Fruit fly (Drosophila melanogaster): ENCODE data around the gene Wnt4.

Gene Wnt4

DNA sequence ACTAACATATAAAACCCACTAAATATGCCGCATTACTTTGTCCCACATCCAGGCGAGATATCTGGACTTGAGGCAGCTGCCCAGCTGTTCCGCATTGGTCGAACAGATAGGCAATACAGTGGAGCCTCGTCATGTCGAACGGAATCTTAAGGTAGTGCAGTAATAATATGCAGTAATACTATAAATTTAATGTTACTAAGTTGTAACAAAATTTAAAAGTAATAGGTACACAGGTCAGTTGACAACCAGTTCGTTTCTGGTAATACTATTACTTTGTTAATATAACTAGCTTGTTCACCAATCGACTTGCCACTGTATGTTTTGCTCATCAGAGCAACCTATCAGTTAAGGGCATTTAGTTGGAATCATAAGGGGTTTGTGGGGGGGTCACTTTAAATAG, 18.0 kb upstream of the Wnt4 start:
- TF ChIP-seq CG17801 (GFP tag; optimal IDR thresholded peaks at IDR 0.05; ENCODE audit: partially characterized antibody) = no peak

DNA sequence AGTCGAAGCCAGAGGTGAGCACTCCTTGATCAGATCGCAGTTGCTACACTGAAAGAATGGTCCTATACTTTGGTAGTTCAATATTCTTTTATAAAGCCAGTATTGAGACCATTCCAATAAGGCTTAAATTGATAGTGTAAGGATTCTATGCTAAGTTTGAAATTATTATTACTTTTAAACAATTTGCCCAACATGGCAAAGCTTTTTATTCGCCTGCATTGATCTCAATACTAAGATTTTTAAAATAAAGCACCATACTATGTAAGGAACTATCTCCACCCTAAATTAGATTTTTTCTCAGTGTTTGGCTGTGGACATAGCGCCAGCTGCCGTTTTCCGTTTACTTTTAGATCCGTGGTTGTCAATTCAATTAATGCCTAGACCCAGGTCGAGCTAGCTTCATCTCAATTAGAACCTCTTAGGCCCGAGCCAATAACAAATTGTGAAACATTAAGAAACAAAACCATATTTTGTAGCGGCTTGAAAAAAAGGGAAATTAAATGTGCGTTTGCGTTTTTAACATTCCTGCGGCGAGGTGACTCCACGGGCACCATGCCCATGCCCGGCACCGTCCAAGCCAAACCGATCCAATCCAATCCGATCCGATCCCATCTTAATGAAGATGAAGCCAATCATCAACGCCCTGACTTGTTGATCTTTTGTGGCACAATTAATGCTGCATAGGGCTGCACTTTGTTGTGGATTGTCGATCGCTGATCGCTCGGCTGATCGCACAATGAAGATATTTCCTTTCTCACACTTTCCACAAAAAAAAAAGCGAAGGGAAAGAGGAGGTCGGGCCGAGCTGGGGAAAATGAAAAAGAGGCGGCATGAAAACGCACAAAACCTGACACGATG, 16.7 kb upstream of the Wnt4 start:
- no peak for TF ChIP-seq CG17801 (GFP tag; optimal IDR thresholded peaks at IDR 0.05; ENCODE audit: partially characterized antibody)

DNA sequence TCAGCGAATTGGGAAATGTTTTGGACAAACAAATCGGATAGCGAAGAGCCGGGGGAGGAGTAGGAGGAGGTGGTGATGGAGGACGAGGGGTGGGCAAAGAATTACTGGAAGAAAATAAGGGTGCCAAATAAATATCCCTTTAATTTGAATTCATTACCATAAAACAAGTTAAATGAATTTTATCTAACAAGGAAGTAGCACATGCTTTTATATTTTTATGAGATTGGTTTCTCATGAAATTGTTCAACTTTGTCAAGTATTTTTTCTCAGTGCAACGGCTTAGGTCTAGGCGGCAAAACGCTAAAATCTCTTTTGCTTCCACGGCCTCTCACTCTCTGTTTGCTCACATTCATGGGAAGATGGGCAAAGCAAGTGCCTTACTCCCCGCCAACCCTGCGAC, 15.0 kb upstream of the Wnt4 start:
- TF ChIP-seq CG17801 (GFP tag; optimal IDR thresholded peaks at IDR 0.05; ENCODE audit: partially characterized antibody) = no peak

DNA sequence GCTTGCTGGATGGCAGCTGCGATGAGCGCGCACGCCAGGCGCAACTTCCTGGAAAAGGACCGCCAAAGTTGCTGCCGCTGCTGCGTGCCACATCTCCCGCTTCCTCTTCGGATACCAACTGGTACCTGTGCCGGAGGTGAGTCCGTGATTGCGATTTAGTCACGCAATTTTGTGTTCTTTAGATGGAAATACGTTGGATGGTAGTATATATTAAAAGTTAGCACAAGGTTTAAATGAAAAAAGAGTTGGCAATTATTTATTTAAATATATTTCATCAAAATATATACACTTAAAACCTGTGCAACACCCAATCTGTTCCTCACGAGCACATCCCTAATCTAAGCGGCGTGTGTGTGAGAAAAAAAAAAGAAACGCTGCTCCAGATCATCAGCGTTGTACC, 13.6 kb upstream of the Wnt4 start:
- no peak for TF ChIP-seq CG17801 (GFP tag; optimal IDR thresholded peaks at IDR 0.05; ENCODE audit: partially characterized antibody)

DNA sequence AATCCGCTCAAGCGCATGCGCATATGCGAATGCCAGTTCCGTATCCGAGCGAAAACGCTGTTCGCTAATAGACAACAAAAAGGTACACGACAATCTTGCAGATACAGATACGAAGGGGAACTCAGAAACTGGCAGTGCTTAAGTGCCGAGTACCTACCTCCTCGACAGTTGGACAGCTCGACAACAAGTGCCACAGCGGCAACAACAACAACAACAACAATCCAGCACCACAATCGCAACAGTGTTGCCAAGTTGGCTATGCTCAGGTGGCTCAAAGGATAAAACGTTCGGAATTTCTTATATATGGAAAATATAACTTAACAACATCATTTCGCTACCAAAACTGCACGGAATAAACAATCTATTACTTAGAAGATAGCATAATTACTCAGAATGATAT, 12.9 kb upstream of the Wnt4 start:
- TF ChIP-seq CG17801 (GFP tag; optimal IDR thresholded peaks at IDR 0.05; ENCODE audit: partially characterized antibody) = no peak

DNA sequence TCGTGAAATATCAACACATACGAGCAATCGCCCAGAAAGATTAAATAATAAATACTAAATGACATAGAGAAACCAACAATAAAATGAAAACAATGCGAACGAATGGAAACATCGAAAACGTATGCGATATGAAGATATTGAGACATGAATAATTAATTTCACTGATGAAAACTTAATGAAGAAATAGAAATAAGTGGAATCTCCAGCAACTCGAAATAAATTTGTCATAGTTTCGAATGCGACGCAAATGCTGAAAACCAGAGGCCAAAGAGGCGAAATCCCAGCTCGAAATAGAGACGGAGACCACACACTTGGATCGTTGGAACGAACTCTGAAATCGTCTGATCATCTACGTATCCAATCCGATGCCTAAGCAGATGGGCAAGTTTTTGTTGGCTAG, 8.9 kb upstream of the Wnt4 start:
- TF ChIP-seq CG17801 (GFP tag; optimal IDR thresholded peaks at IDR 0.05; ENCODE audit: partially characterized antibody) = no peak

DNA sequence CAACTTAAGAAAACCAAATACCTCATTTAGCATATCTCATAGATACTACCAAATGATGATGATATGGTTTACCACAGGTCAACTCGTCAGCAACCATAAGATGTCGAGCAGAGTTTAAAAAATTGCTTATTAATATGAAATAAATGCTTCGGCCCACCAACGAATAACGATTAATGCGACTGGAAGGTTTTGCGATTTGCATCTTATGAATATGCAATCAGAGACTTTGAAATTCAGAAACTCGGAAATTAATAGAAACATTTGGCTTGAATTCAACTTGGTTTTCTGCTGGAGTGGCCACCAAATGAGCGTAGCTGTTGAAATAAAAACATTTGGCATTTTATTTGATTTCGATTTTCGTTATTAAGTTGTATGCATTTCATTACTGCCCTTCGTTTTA, 7.8 kb upstream of the Wnt4 start:
- TF ChIP-seq CG17801 (GFP tag; optimal IDR thresholded peaks at IDR 0.05; ENCODE audit: partially characterized antibody) = no peak

DNA sequence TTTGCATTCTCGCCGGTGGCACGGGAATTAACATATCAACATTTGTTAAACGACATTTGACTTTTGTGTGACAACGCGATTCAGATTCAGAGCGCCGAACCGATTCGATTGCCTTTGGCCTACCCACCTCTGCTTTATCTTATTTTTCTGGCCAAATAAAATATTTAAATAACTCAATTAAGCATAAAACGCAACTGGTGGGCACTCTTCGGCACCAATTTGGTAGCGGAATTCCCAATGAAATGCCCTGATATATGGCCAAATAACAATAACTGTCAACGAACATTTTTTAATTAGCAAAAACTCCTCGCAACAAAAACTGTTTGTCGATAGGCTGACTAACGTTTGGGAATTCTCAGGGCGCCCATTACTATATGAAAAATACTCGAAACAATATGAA, 7.2 kb upstream of the Wnt4 start:
- TF ChIP-seq CG17801 (GFP tag; optimal IDR thresholded peaks at IDR 0.05; ENCODE audit: partially characterized antibody) = no peak

DNA sequence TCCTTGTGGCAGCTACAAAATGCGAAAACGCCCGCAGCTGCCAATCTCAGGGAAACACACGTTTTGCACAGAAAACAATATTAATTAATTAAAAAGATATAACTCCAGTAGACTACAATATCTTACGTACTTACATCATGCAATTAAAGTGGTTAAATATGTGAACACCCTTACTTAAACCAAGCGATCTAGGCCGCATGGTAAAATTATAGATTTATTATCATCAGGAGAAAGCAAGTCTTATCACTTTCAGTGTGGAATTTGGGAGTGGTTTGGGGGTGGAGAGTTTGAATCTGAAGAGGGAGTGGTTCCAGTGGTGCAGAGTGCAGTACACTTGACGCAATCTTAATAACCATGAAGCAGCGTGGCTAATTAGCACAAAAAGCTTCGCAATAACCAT, 5.2 kb upstream of the Wnt4 start:
- TF ChIP-seq CG17801 (GFP tag; optimal IDR thresholded peaks at IDR 0.05; ENCODE audit: partially characterized antibody) = no peak

DNA sequence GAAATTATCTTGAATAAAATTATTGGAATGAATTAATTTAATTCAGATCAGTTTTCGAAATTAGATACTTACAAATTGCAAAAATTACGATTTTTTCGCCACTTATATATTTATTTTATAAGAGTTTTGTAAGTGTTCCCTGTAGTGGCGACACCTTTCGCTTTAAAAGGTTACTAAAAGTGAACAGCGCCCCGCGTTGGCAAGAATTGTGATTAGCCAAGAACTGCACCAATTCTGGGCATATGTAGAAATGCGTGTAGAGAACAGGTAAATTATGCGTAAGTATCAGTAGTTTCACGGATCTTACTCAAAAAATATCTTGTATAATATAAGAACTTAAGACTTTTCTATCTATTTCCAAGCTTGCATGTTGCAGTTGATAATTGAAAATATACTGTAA, 4.5 kb upstream of the Wnt4 start:
- TF ChIP-seq CG17801 (GFP tag; optimal IDR thresholded peaks at IDR 0.05; ENCODE audit: partially characterized antibody) = no peak

DNA sequence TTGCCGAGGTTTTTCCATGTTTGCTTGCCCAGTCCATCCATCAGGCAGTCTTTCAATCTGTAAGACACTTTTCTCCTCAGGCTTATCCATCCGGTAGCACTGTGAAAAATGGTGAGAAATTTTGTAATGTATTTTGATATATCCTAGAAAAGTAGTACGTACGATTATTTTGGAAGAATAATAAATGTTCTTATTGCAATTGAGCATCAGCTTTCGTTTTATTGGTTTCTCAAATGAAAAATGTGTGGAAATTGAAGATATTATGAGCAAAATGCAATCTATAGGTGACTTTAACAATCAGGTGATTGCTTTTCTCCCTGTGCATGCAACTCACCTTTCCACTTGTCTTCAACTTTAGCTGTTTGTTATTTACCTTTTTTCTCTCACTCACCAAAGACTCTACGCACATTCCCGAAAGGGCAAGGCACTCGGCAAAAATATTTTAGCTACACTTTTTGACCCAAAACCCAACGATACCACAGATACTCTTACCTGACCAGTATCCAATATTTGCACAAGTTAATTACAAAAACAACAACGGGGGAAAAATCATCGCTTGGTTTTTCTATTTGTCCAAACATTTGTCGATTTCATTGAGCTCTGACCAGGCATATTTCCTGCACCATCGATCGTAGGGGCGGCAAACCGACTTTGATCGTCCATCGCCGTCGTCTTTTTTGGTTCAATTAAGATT, 738 bp upstream of the Wnt4 start:
- no peak for TF ChIP-seq CG17801 (GFP tag; optimal IDR thresholded peaks at IDR 0.05; ENCODE audit: partially characterized antibody)

DNA sequence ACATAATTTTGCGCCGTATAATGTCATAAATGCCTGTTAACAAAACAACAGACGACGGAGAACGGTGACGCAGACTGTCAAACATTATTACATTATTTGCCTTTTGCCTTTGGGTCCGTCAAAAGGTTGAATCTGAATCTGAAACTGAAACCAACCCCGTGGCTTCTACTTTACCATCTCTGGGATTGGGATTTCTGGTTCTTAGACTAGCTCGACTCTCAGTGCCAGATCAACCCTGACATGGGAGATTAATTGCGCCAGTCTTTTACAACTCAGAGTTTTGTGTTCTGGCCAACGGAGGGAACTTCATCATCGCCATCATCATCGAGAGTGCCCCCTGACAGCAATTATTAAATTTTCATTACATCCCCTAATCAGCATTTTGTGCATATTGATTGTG, 4.5 kb downstream of the Wnt4 start:
- no peak for TF ChIP-seq CG17801 (GFP tag; optimal IDR thresholded peaks at IDR 0.05; ENCODE audit: partially characterized antibody)

DNA sequence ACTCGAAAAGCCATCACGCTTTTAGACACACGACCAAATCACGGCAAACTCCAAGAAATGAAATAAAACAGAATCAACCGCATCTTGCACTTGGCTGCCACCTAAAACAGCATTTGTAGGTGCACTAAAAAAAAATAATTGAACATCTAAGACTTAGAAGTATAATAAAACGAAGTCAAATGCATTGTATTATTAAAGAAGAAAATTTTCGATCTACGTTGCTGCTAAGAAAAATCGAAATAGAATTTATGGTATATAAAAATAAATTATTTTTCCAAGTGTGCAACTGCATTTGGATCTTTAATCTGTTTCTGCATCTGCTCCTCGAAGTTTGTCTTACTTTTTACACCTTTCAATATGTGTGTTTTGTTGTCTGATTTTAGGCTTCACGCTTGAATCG, 6.7 kb downstream of the Wnt4 start:
- TF ChIP-seq CG17801 (GFP tag; optimal IDR thresholded peaks at IDR 0.05; ENCODE audit: partially characterized antibody) = no peak

DNA sequence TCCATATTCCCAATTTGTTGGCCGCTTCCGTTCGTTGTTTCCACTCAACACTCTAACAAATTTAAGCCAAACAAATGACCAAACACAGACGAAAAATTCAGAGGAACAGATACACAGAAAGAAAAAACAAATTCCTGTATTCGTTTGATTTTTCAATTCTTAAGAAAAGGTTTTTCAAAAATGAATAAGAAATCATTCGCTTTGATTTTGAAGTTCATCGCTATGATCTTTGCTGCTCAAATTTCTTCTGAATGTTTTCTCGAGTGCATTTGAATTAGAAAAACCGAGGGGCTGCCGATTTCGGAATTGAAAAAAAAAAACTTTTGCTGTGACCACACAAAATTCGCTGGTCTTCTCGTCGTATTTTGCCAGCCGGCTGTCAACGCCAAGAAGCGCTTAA, 11.0 kb downstream of the Wnt4 start:
- no peak for TF ChIP-seq CG17801 (GFP tag; optimal IDR thresholded peaks at IDR 0.05; ENCODE audit: partially characterized antibody)

DNA sequence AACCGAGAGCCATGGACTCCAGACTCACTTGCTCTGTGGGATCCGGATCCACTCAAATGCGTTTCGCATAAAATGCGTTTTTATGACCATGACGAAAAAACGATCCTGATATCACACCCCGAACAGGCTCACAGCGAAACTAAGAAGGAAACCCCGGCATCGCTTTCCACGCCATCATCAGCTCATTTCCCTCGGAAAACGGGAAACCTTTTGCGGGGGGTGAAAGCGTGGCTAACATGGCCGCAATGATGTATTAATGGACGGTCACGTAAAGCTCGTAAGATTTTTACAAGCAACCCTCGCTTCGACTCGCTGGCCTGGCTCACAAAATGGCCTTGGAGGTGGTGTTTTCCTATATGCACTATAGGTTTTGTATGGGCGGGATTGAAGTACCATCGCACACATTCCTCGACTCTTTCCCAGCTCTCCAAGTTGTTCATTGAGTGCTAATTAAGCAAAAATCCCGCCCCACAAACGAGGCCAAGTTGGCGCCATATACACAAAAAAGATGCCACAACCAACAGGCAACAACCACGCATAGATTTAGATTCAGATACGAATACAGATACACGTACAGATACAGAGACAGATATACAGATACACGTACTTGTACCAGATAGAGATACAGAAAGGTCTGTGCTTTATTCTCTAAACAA, 12.0 kb downstream of the Wnt4 start:
- TF ChIP-seq CG17801 (GFP tag; optimal IDR thresholded peaks at IDR 0.05; ENCODE audit: partially characterized antibody) = no peak

DNA sequence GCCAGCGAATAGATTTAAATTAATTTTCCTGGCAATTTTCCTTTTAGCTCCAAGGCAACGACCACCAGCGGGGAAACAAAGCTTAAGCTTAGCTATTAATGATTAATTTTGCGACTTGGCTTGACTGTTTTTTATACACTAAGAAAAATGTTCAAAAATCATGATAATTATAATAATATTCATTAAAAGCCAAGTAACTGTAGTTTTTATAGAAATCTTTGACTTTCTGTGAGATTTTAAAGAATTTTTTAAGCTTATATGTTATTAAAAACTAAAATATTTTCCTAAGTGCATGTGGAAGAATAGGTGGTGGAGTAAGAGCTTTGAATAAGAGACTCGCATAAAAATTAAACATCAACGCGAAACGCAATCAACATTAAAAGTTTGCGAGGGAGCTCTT, 12.6 kb downstream of the Wnt4 start:
- TF ChIP-seq CG17801 (GFP tag; optimal IDR thresholded peaks at IDR 0.05; ENCODE audit: partially characterized antibody) = no peak
